Fruit fly (Drosophila melanogaster) whole organism, embryonic: ENCODE measurements around the gene CG31224.

Experiments used
- Aef1 ChIP-seq: fragments of 200-800 bp; sonication (Bioruptor generic); IDR thresholded peaks from 3 replicates; pipeline ENCODE4 v1.3.6; 2022; ENCODE audit warnings: missing biosample characterization, missing genetic modification characterization
- B-H1 ChIP-seq: fragments of 200-800 bp; sonication (Bioruptor generic); IDR thresholded peaks from 3 replicates; pipeline ENCODE4 v1.3.6; 2022; ENCODE audit warnings: missing biosample characterization, missing genetic modification characterization
- CG10321 ChIP-seq: fragments of 200-800 bp; sonication (Bioruptor generic); IDR thresholded peaks from 2 replicates; pipeline ENCODE4 v1.3.6; 2022; ENCODE audit warnings: missing biosample characterization, missing genetic modification characterization
- CG10543 ChIP-seq: fragments of 200-800 bp; sonication (Bioruptor generic); optimal IDR thresholded peaks from 3 replicates; lab custom pipeline; 2017; ENCODE audit warnings: missing biosample characterization, mild to moderate bottlenecking, missing genetic modification characterization, moderate library complexity
- CG11085 ChIP-seq: fragments of 200-800 bp; sonication (Bioruptor generic); IDR thresholded peaks from 2 replicates; pipeline ENCODE4 v1.3.6; 2022; ENCODE audit warnings: missing biosample characterization, missing genetic modification characterization
- CG11560 ChIP-seq: fragments of 200-800 bp; sonication (Bioruptor generic); IDR thresholded peaks from 3 replicates; pipeline ENCODE4 v1.3.6; 2022; ENCODE audit warnings: missing biosample characterization, missing genetic modification characterization
- CG12219 ChIP-seq: fragments of 200-800 bp; sonication (Bioruptor generic); optimal IDR thresholded peaks from 3 replicates; lab custom pipeline; 2018; ENCODE audit warnings: missing biosample characterization, mild to moderate bottlenecking, missing genetic modification characterization
- CG12942 ChIP-seq: fragments of 200-800 bp; sonication (Bioruptor generic); optimal IDR thresholded peaks from 3 replicates; lab custom pipeline; 2016; ENCODE audit warnings: missing biosample characterization, missing genetic modification characterization
- CG13775 ChIP-seq: fragments of 200-800 bp; sonication (Bioruptor generic); optimal IDR thresholded peaks from 3 replicates; lab custom pipeline; 2017; ENCODE audit warnings: missing biosample characterization, mild to moderate bottlenecking, missing genetic modification characterization
- CG1602 ChIP-seq: fragments of 200-800 bp; sonication (Bioruptor generic); optimal IDR thresholded peaks from 3 replicates; lab custom pipeline; 2016; ENCODE audit warnings: missing biosample characterization, missing genetic modification characterization
- CG30431 ChIP-seq: fragments of 200-800 bp; sonication (Bioruptor generic); optimal IDR thresholded peaks from 2 replicates; lab custom pipeline; 2017; ENCODE audit warnings: missing biosample characterization, missing genetic modification characterization
- CG3065 ChIP-seq: fragments of 200-800 bp; sonication (Bioruptor generic); optimal IDR thresholded peaks from 2 replicates; lab custom pipeline; 2016; ENCODE audit warnings: missing biosample characterization, missing genetic modification characterization
- CG31441 ChIP-seq: fragments of 200-800 bp; sonication (Bioruptor generic); IDR thresholded peaks from 2 replicates; pipeline ENCODE4 v1.3.6; 2022; ENCODE audit warnings: missing biosample characterization, missing genetic modification characterization
- CG3407 ChIP-seq: fragments of 200-800 bp; sonication (Bioruptor generic); optimal IDR thresholded peaks from 2 replicates; lab custom pipeline; 2018; ENCODE audit warnings: missing biosample characterization, mild to moderate bottlenecking, missing genetic modification characterization
- CG5953 ChIP-seq: fragments of 200-800 bp; sonication (Bioruptor generic); IDR thresholded peaks from 2 replicates; pipeline ENCODE4 v1.3.6; 2022; ENCODE audit warnings: missing biosample characterization, missing genetic modification characterization
- CG8089 ChIP-seq: fragments of 200-800 bp; sonication (Bioruptor generic); optimal IDR thresholded peaks from 3 replicates; lab custom pipeline; 2016; ENCODE audit warnings: missing biosample characterization, missing genetic modification characterization
- CG8359 ChIP-seq: fragments of 200-800 bp; sonication (Bioruptor generic); optimal IDR thresholded peaks from 2 replicates; lab custom pipeline; 2017; ENCODE audit warnings: missing biosample characterization, mild to moderate bottlenecking, missing genetic modification characterization, borderline replicate concordance
- CG9727 ChIP-seq: fragments of 200-800 bp; sonication (Bioruptor generic); optimal IDR thresholded peaks from 3 replicates; lab custom pipeline; 2017; ENCODE audit warnings: missing biosample characterization, mild to moderate bottlenecking, missing genetic modification characterization
- Dbx ChIP-seq: fragments of 200-800 bp; sonication (Bioruptor generic); IDR thresholded peaks from 3 replicates; pipeline ENCODE4 v1.3.6; 2022; ENCODE audit warnings: missing biosample characterization, missing genetic modification characterization
- Dek ChIP-seq: fragments of 200-800 bp; sonication (Bioruptor generic); optimal IDR thresholded peaks from 3 replicates; lab custom pipeline; 2019; ENCODE audit warnings: missing biosample characterization, mild to moderate bottlenecking, missing genetic modification characterization, moderate library complexity
- Dref ChIP-seq: fragments of 200-800 bp; sonication (Bioruptor generic); IDR thresholded peaks from 2 replicates; pipeline ENCODE4 v1.3.6; 2022; ENCODE audit warnings: missing biosample characterization, missing genetic modification characterization
- E2f1 ChIP-seq: fragments of 200-800 bp; sonication (Bioruptor generic); IDR thresholded peaks from 2 replicates; pipeline ENCODE4 v1.3.6; 2022; ENCODE audit warnings: missing biosample characterization, missing genetic modification characterization
- H2.0 ChIP-seq: fragments of 200-800 bp; sonication (Bioruptor generic); IDR thresholded peaks from 2 replicates; pipeline ENCODE4 v1.3.6; 2022; ENCODE audit warnings: missing biosample characterization, missing genetic modification characterization
- HLH4C ChIP-seq: fragments of 200-800 bp; sonication (Bioruptor generic); IDR thresholded peaks from 3 replicates; pipeline ENCODE4 v1.3.6; 2022; ENCODE audit warnings: missing biosample characterization, missing genetic modification characterization; ENCODE audit not compliant: partially characterized antibody
- Hr3 ChIP-seq: fragments of 200-800 bp; sonication (Bioruptor generic); optimal IDR thresholded peaks from 3 replicates; lab custom pipeline; 2016; ENCODE audit warnings: missing biosample characterization, missing genetic modification characterization
- MESR4 ChIP-seq: fragments of 200-800 bp; sonication (Bioruptor generic); optimal IDR thresholded peaks from 2 replicates; lab custom pipeline; 2018; ENCODE audit warnings: missing biosample characterization, mild to moderate bottlenecking, missing genetic modification characterization, moderate library complexity
- Pdp1 ChIP-seq, 2 experiments: fragments of 200-800 bp; sonication (Bioruptor generic); optimal IDR thresholded peaks; 3 replicates each; lab custom pipeline; 2016; ENCODE audit warnings: missing biosample characterization in 2 of 2, missing genetic modification characterization in 2 of 2, mild to moderate bottlenecking in 1 of 2, moderate library complexity in 1 of 2
- Poxn ChIP-seq: fragments of 200-800 bp; sonication (Bioruptor generic); IDR thresholded peaks from 2 replicates; pipeline ENCODE4 v1.3.6; 2022; ENCODE audit warnings: missing biosample characterization, missing genetic modification characterization
- Vsx1 ChIP-seq: fragments of 200-800 bp; sonication (Bioruptor generic); optimal IDR thresholded peaks from 2 replicates; lab custom pipeline; 2017; ENCODE audit warnings: missing biosample characterization, mild to moderate bottlenecking, missing genetic modification characterization, missing genetic modification reagents
- ap ChIP-seq: fragments of 200-800 bp; sonication (Bioruptor generic); IDR thresholded peaks from 2 replicates; pipeline ENCODE4 v1.3.6; 2022; ENCODE audit warnings: missing biosample characterization, missing genetic modification characterization
- cad ChIP-seq: fragments of >200 bp; optimal IDR thresholded peaks from 2 replicates; lab custom pipeline; 2017; ENCODE audit warnings: missing biosample characterization, missing genetic modification characterization
- caup ChIP-seq: fragments of 200-800 bp; sonication (Bioruptor generic); optimal IDR thresholded peaks from 3 replicates; lab custom pipeline; 2017; ENCODE audit warnings: missing biosample characterization, mild to moderate bottlenecking, missing genetic modification characterization, moderate library complexity; ENCODE audit not compliant: severe bottlenecking
- chinmo ChIP-seq: fragments of 200-800 bp; sonication (Bioruptor generic); IDR thresholded peaks from 4 replicates; pipeline ENCODE4 v1.3.6; 2022; ENCODE audit warnings: missing biosample characterization, missing genetic modification characterization; ENCODE audit not compliant: partially characterized antibody
- disco-r ChIP-seq: fragments of 200-800 bp; sonication (Bioruptor generic); optimal IDR thresholded peaks from 2 replicates; lab custom pipeline; 2016; ENCODE audit warnings: missing biosample characterization, missing genetic modification characterization
- dm ChIP-seq: fragments of 200-800 bp; sonication (Bioruptor generic); optimal IDR thresholded peaks from 3 replicates; lab custom pipeline; 2016; ENCODE audit warnings: missing biosample characterization, missing genetic modification characterization
- fru ChIP-seq: fragments of >200 bp; optimal IDR thresholded peaks from 2 replicates; lab custom pipeline; 2017
- grau ChIP-seq: fragments of 200-800 bp; optimal IDR thresholded peaks from 3 replicates; lab custom pipeline; 2019; ENCODE audit warnings: missing biosample characterization, mild to moderate bottlenecking, missing genetic modification characterization, moderate library complexity
- ken ChIP-seq: fragments of 200-800 bp; sonication (Bioruptor generic); IDR thresholded peaks from 3 replicates; pipeline ENCODE4 v1.3.6; 2022; ENCODE audit warnings: missing biosample characterization, missing genetic modification characterization
- kni ChIP-seq: fragments of 200-800 bp; sonication (Bioruptor generic); optimal IDR thresholded peaks from 3 replicates; lab custom pipeline; 2017; ENCODE audit warnings: mild to moderate bottlenecking, missing biosample characterization, missing genetic modification reagents, missing genetic modification characterization
- nom ChIP-seq: fragments of 200-800 bp; sonication (Bioruptor generic); optimal IDR thresholded peaks from 2 replicates; lab custom pipeline; 2017; ENCODE audit warnings: missing biosample characterization, missing genetic modification characterization, mild to moderate bottlenecking, moderate library complexity, missing genetic modification reagents
- pan ChIP-seq, 4 experiments: fragments of >200 bp in 3 of 4; fragments of 200-800 bp in 1 of 4; sonication (Bioruptor generic) in 1 of 4; optimal IDR thresholded peaks in 3 of 4; IDR thresholded peaks in 1 of 4; 2 replicates each; pipeline versions ENCODE4 v1.3.6 to Lab custom; 2017 to 2022; ENCODE audit warnings: missing biosample characterization in 2 of 4, missing genetic modification characterization in 2 of 4, mixed read lengths in 1 of 4
- scrt ChIP-seq: fragments of 200-800 bp; sonication (Bioruptor generic); optimal IDR thresholded peaks from 2 replicates; lab custom pipeline; 2018; ENCODE audit warnings: missing biosample characterization, mild to moderate bottlenecking, missing genetic modification characterization, moderate library complexity
- sens-2 ChIP-seq: fragments of 200-800 bp; sonication (Bioruptor generic); IDR thresholded peaks from 2 replicates; pipeline ENCODE4 v1.3.6; 2022; ENCODE audit warnings: missing biosample characterization, missing genetic modification characterization
- sima ChIP-seq: fragments of 200-800 bp; sonication (Bioruptor generic); optimal IDR thresholded peaks from 2 replicates; lab custom pipeline; 2016; ENCODE audit warnings: missing biosample characterization, missing genetic modification characterization
- sug ChIP-seq: fragments of 200-800 bp; optimal IDR thresholded peaks from 2 replicates; lab custom pipeline; 2019; ENCODE audit warnings: missing biosample characterization, mild to moderate bottlenecking, missing genetic modification characterization, moderate library complexity
- tll ChIP-seq, 2 experiments: fragments of 200-800 bp in 1 of 2; fragments of >200 bp in 1 of 2; sonication (Bioruptor generic) in 1 of 2; optimal IDR thresholded peaks; 2 replicates each; lab custom pipeline; 2017 to 2019; ENCODE audit warnings: missing biosample characterization in 2 of 2, missing genetic modification characterization in 2 of 2, mild to moderate bottlenecking in 1 of 2, moderate library complexity in 1 of 2
- tna ChIP-seq: fragments of 200-800 bp; sonication (Bioruptor generic); IDR thresholded peaks from 2 replicates; pipeline ENCODE4 v1.3.6; 2022; ENCODE audit warnings: missing biosample characterization, missing genetic modification characterization; ENCODE audit not compliant: partially characterized antibody
- trem ChIP-seq: fragments of 200-800 bp; optimal IDR thresholded peaks from 3 replicates; lab custom pipeline; 2019; ENCODE audit warnings: missing biosample characterization, mild to moderate bottlenecking, missing genetic modification characterization, moderate library complexity

CG31224 gene

DNA sequence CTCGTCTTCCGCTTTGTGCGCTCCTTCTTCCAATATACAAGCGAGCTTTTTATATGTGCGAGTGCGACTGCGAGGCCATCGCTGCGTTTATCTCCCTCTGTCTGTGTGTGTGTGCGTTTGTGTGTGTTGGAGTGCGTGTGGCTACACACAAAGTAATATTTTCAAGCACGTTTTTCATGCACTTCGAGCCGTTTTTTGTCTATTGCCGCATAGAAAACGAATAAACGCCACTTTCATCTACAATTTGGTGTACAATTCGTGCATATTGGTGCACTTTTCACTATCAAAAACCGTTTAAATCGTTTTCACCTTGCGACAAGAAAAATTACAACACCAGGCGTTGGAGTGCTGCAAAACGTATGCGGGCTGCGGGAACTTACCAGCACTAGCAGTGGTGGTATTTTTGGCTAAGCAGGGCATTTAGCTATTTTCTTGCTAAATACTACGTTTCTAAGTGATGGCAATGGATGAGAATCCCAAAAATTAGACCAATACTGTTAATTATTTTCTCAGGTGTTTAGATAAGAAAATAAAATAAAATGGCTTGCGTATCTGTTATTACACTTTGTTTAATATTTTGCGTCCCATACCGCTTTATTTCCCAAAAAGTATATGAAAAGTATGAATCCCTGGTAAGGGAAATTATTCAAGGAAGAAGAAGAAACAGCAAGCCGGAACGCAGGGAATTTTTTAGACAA, at the start of gene CG31224, which contains the start of gene CstF64 (continued):
- TF ChIP-seq CG10543 (GFP tag; lab: Kevin White, UChicago) (peak; percentile 85), ken (GFP tag; lab: Robert Waterston, UW) (peak; percentile 78; the same call in 2 of the 3 replicates), scrt (GFP tag; lab: Kevin White, UChicago) (peak; percentile 43), tll (GFP tag; optimal IDR thresholded peaks at IDR 0.05; lab: Kevin White, UChicago) (no peak), sug (peak; percentile 83), sens-2 (GFP tag; lab: Robert Waterston, UW) (peak; percentile 64; the same call in 1 of the 2 replicates), CG10321 (GFP tag; lab: Robert Waterston, UW) (no peak), Poxn (GFP tag; lab: Robert Waterston, UW) (no peak), disco-r (GFP tag; lab: Kevin White, UChicago) (peak; percentile 81), B-H1 (GFP tag; lab: Robert Waterston, UW) (peak; percentile 78), pan (optimal IDR thresholded peaks at IDR 0.05; lab: Kevin White, UChicago) (no peak), pan (GFP tag; optimal IDR thresholded peaks at IDR 0.05 in 1 of 2, IDR thresholded peaks at IDR 0.05 in 1 of 2) (peak in 1 of 2 experiments; percentile 90), H2.0 (peak; percentile 75), Dek (no peak), E2f1 (peak; percentile 76), CG3407 (GFP tag; lab: Kevin White, UChicago) (no peak), nom (peak; percentile 1), CG31441 (no peak; the same call in 1 of the 2 replicates), CG5953 (peak; percentile 55; the same call in 1 of the 2 replicates), Pdp1 (GFP tag; optimal IDR thresholded peaks at IDR 0.05; lab: Kevin White, UChicago) (peak; percentile 86 to 94), sima (GFP tag; lab: Kevin White, UChicago) (peak; percentile 53), CG12942 (GFP tag; lab: Kevin White, UChicago) (peak; percentile 89), CG13775 (GFP tag; lab: Kevin White, UChicago) (peak; percentile 91), CG9727 (peak; percentile 82), MESR4 (GFP tag; lab: Kevin White, UChicago) (peak; percentile 93), Dbx (GFP tag; lab: Robert Waterston, UW) (peak; percentile 85), HLH4C (GFP tag; lab: Robert Waterston, UW) (no peak), CG8089 (GFP tag; lab: Kevin White, UChicago) (peak; percentile 65), ap (peak; percentile 75), tna (GFP tag; lab: Robert Waterston, UW) (0 out of 2 replicates have a peak, but pooled peaks have one; percentile 33), Aef1 (GFP tag; lab: Robert Waterston, UW) (peak; percentile 76), CG30431 (GFP tag; lab: Kevin White, UChicago) (peak; percentile 56), CG8359 (GFP tag; lab: Kevin White, UChicago) (no peak), fru (lab: Kevin White, UChicago) (no peak), dm (GFP tag; lab: Kevin White, UChicago) (peak; percentile 83), CG1602 (peak; percentile 89), kni (peak; percentile 54), chinmo (GFP tag; lab: Robert Waterston, UW) (peak; percentile 59; the same call in 2 of the 4 replicates), Vsx1 (peak; percentile 22), CG3065 (GFP tag; lab: Kevin White, UChicago) (peak; percentile 42), CG11085 (GFP tag; lab: Robert Waterston, UW) (peak; percentile 80), CG12219 (GFP tag; lab: Kevin White, UChicago) (peak; percentile 42), CG11560 (tag; lab: Robert Waterston, UW) (peak; percentile 54; the same call in 2 of the 3 replicates), grau (tag; lab: Kevin White, UChicago) (peak; percentile 81), Hr3 (GFP tag; lab: Kevin White, UChicago) (peak; percentile 88), Dref (GFP tag; lab: Robert Waterston, UW) (peak; percentile 40), trem (tag; lab: Kevin White, UChicago) (peak; percentile 78), cad (no peak), caup (peak; percentile 86)
